Worm (Caenorhabditis elegans) whole organism, early embryonic: ENCODE data around the gene Y38E10A.3.

Experiments
- F13C5.2 ChIP-seq: sonication (generic microtip); optimal IDR thresholded peaks from 2 replicates; lab custom pipeline; 2017; ENCODE audit warnings: mild to moderate bottlenecking, missing genetic modification characterization, inconsistent platforms, missing compliant biosample characterization
- aly-1 ChIP-seq: sonication (generic microtip); optimal IDR thresholded peaks from 2 replicates; lab custom pipeline; 2016; ENCODE audit warnings: missing genetic modification characterization, missing compliant biosample characterization
- ama-1 ChIP-seq: fragments of 150-350 bp; optimal IDR thresholded peaks from 2 replicates; lab custom pipeline; 2014
- ceh-13 ChIP-seq: fragments of 200-800 bp; sonication (Bioruptor generic); optimal IDR thresholded peaks from 2 replicates; lab custom pipeline; 2018; ENCODE audit warnings: mild to moderate bottlenecking, missing genetic modification characterization, missing compliant biosample characterization
- ceh-36 ChIP-seq: sonication (generic microtip); optimal IDR thresholded peaks from 2 replicates; lab custom pipeline; 2016; ENCODE audit warnings: missing genetic modification characterization, inconsistent platforms, missing compliant biosample characterization
- ets-7 ChIP-seq: sonication (generic microtip); optimal IDR thresholded peaks from 2 replicates; lab custom pipeline; 2016; ENCODE audit warnings: missing genotype, missing genetic modification characterization, missing compliant biosample characterization
- flt-1 ChIP-seq: fragments of 200-800 bp; sonication (Bioruptor generic); IDR thresholded peaks from 2 replicates; pipeline ENCODE4 v1.3.6; 2022; ENCODE audit warnings: missing genetic modification characterization, missing compliant biosample characterization
- hmbx-1 ChIP-seq: sonication (generic microtip); optimal IDR thresholded peaks from 2 replicates; lab custom pipeline; 2016; ENCODE audit warnings: mild to moderate bottlenecking, missing genetic modification characterization, missing compliant biosample characterization
- pes-1 ChIP-seq: fragments of 200-800 bp; sonication (Bioruptor generic); IDR thresholded peaks from 2 replicates; pipeline ENCODE4 v1.3.6; 2022; ENCODE audit warnings: missing genetic modification reagents, missing genetic modification characterization, missing compliant biosample characterization
- scrt-1 ChIP-seq: fragments of 200-800 bp; sonication (Bioruptor generic); IDR thresholded peaks from 2 replicates; pipeline ENCODE4 v1.3.6; 2022; ENCODE audit warnings: missing genetic modification characterization, missing compliant biosample characterization
- sea-1 ChIP-seq: fragments of 200-800 bp; sonication (Bioruptor generic); conservative IDR thresholded peaks from 2 replicates; pipeline ENCODE4 v1.3.6; 2022; ENCODE audit warnings: missing genetic modification characterization, missing compliant biosample characterization
- tbx-11 ChIP-seq: fragments of 200-800 bp; sonication (Bioruptor generic); IDR thresholded peaks from 2 replicates; pipeline ENCODE4 v1.3.6; 2022; ENCODE audit warnings: missing genetic modification characterization, missing compliant biosample characterization
- tbx-37 ChIP-seq: fragments of 200-800 bp; sonication (Bioruptor generic); conservative IDR thresholded peaks from 2 replicates; pipeline ENCODE4 v1.3.6; 2022; ENCODE audit warnings: missing genetic modification reagents, missing genetic modification characterization, missing compliant biosample characterization
- tra-4 ChIP-seq: sonication (generic microtip); optimal IDR thresholded peaks from 2 replicates; lab custom pipeline; 2017; ENCODE audit warnings: missing genetic modification characterization, missing compliant biosample characterization

DNA sequence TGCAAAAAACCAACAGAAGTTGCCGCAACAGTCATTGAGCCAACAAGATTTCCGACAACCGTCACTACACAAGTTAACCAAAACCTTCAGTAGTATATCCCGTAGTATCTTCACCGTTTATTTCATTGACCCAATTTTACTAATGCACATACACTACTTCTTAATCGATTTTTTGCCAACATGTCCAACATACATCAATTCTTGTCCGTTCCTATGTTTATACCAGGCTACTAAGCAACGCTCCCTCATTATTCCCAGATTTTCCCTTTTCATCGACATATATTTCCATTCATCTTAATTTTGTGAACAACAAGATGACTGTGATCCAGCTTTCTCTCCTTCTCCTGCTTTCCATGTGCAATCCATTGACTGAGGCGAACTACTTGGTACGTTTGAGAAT, 8.7 kb downstream of the Y38E10A.3 start, which contains the start of gene F49C5.7:
- no peak for TF ChIP-seq tra-4 (tag; lab: Kevin White, UChicago)
- no peak for TF ChIP-seq F13C5.2 (tag; lab: Kevin White, UChicago)
- TF ChIP-seq ama-1 (lab: Kevin White, UChicago), result no peak
- TF ChIP-seq sea-1, result no peak
- no peak for TF ChIP-seq hmbx-1 (tag; lab: Kevin White, UChicago)
- no peak for TF ChIP-seq flt-1
- no peak for TF ChIP-seq ets-7 (tag; lab: Kevin White, UChicago)
- TF ChIP-seq scrt-1 (GFP tag; lab: Robert Waterston, UW), result no peak
- no peak for TF ChIP-seq tbx-11 (GFP tag; lab: Robert Waterston, UW)
- no peak for TF ChIP-seq aly-1 (tag; lab: Kevin White, UChicago)
- TF ChIP-seq tbx-37 (GFP tag; lab: Robert Waterston, UW), result no peak
- no peak for TF ChIP-seq ceh-36
- TF ChIP-seq ceh-13, result no peak
- no peak for TF ChIP-seq pes-1 (GFP tag; lab: Robert Waterston, UW)
